Worm (Caenorhabditis elegans) whole organism, L4 larva: Measurements from ENCODE around the gene D1044.6.

Experiments used
- D1046.2 ChIP-seq: fragments of 200-800 bp; sonication (Bioruptor generic); IDR thresholded peaks from 2 replicates; pipeline ENCODE4 v1.3.6; 2022; ENCODE audit warnings: missing genetic modification characterization, missing compliant biosample characterization
- F44E2.7 ChIP-seq: fragments of 200-800 bp; sonication (Bioruptor generic); IDR thresholded peaks from 2 replicates; pipeline ENCODE4 v2.1.2; 2022; ENCODE audit warnings: missing genetic modification characterization, missing compliant biosample characterization
- T20F7.1 ChIP-seq: fragments of 200-800 bp; sonication (Bioruptor generic); optimal IDR thresholded peaks from 2 replicates; lab custom pipeline; 2018; ENCODE audit warnings: mild to moderate bottlenecking, missing genetic modification characterization, missing compliant biosample characterization
- Y105C5A.15 ChIP-seq: fragments of 200-800 bp; sonication (Bioruptor generic); IDR thresholded peaks from 2 replicates; pipeline ENCODE4 v1.3.6; 2022; ENCODE audit warnings: missing genetic modification characterization, missing compliant biosample characterization
- Y48G9A.11 ChIP-seq: fragments of 200-800 bp; sonication (Bioruptor generic); IDR thresholded peaks from 2 replicates; pipeline ENCODE4 v1.3.6; 2022; ENCODE audit warnings: missing genetic modification reagents, missing genetic modification characterization, missing compliant biosample characterization
- Y5F2A.4 ChIP-seq: fragments of 200-800 bp; sonication (Bioruptor generic); optimal IDR thresholded peaks from 2 replicates; lab custom pipeline; 2018; ENCODE audit warnings: mild to moderate bottlenecking, missing genetic modification characterization, missing compliant biosample characterization
- ZK337.2 ChIP-seq: fragments of 200-800 bp; sonication (Bioruptor generic); IDR thresholded peaks from 2 replicates; pipeline ENCODE4 v1.3.6; 2022; ENCODE audit warnings: missing genetic modification reagents, missing genetic modification characterization, missing compliant biosample characterization
- aly-2 ChIP-seq: sonication (generic microtip); optimal IDR thresholded peaks from 2 replicates; lab custom pipeline; 2018; ENCODE audit warnings: missing biosample characterization, missing genetic modification characterization
- ama-1 ChIP-seq: fragments of 150-350 bp; optimal IDR thresholded peaks from 2 replicates; lab custom pipeline; 2014; ENCODE audit warnings: inconsistent platforms, mixed read lengths
- attf-4 ChIP-seq: sonication (generic microtip); optimal IDR thresholded peaks from 3 replicates; lab custom pipeline; 2017; ENCODE audit warnings: missing biosample characterization, missing genetic modification characterization
- ceh-32 ChIP-seq: sonication (generic microtip); optimal IDR thresholded peaks from 2 replicates; lab custom pipeline; 2016; ENCODE audit warnings: mild to moderate bottlenecking, missing genetic modification characterization, missing compliant biosample characterization; ENCODE audit not compliant: poor library complexity
- ceh-44 ChIP-seq: fragments of 200-800 bp; sonication (Bioruptor generic); IDR thresholded peaks from 2 replicates; pipeline ENCODE4 v1.3.6; 2022; ENCODE audit warnings: missing genetic modification reagents, missing genetic modification characterization, missing compliant biosample characterization
- ceh-62 ChIP-seq: sonication (generic microtip); optimal IDR thresholded peaks from 2 replicates; lab custom pipeline; 2017; ENCODE audit warnings: missing biosample characterization, missing genetic modification characterization
- cey-2 ChIP-seq: sonication (generic microtip); optimal IDR thresholded peaks from 3 replicates; lab custom pipeline; 2017; ENCODE audit warnings: missing genetic modification characterization, mild to moderate bottlenecking, missing compliant biosample characterization, antibody characterized with exemption, borderline replicate concordance; ENCODE audit not compliant: insufficient read depth
- ctbp-1 ChIP-seq: fragments of 200-800 bp; sonication (Bioruptor generic); IDR thresholded peaks from 2 replicates; pipeline ENCODE4 v1.3.6; 2022; ENCODE audit warnings: missing genetic modification reagents, missing genetic modification characterization, missing compliant biosample characterization
- daf-12 ChIP-seq: fragments of 150-350 bp; optimal IDR thresholded peaks from 2 replicates; lab custom pipeline; 2014; ENCODE audit warnings: missing biosample characterization, missing genetic modification reagents, missing genetic modification characterization
- daf-8 ChIP-seq: fragments of 200-800 bp; sonication (Bioruptor generic); IDR thresholded peaks from 2 replicates; pipeline ENCODE4 v1.3.6; 2022; ENCODE audit warnings: missing genetic modification characterization, missing compliant biosample characterization
- dmd-6 ChIP-seq: fragments of 200-800 bp; sonication (Bioruptor generic); IDR thresholded peaks from 2 replicates; pipeline ENCODE4 v1.3.6; 2022; ENCODE audit warnings: missing genetic modification reagents, missing genetic modification characterization, missing compliant biosample characterization
- dmd-9 ChIP-seq: fragments of 200-800 bp; sonication (Bioruptor generic); IDR thresholded peaks from 2 replicates; pipeline ENCODE4 v1.3.6; 2022; ENCODE audit warnings: missing genetic modification reagents, missing genetic modification characterization, missing compliant biosample characterization
- dpl-1 ChIP-seq: fragments of 150-350 bp; optimal IDR thresholded peaks from 2 replicates; lab custom pipeline; 2014; ENCODE audit warnings: missing biosample characterization, missing genetic modification reagents, missing genetic modification characterization
- duxl-1 ChIP-seq: sonication (generic microtip); optimal IDR thresholded peaks from 2 replicates; lab custom pipeline; 2016; ENCODE audit warnings: mild to moderate bottlenecking, missing genetic modification characterization, moderate library complexity, missing compliant biosample characterization; ENCODE audit not compliant: poor library complexity
- fos-1 ChIP-seq: fragments of 150-350 bp; optimal IDR thresholded peaks from 2 replicates; lab custom pipeline; 2014; ENCODE audit warnings: missing biosample characterization, missing genetic modification characterization
- hlh-11 ChIP-seq: fragments of 200-800 bp; sonication (Bioruptor generic); optimal IDR thresholded peaks from 2 replicates; lab custom pipeline; 2018; ENCODE audit warnings: mild to moderate bottlenecking, missing genetic modification characterization, missing compliant biosample characterization
- lim-7 ChIP-seq: fragments of 200-800 bp; sonication (Bioruptor generic); IDR thresholded peaks from 2 replicates; pipeline ENCODE4 v1.3.6; 2022; ENCODE audit warnings: missing genetic modification characterization, missing compliant biosample characterization
- lin-29 ChIP-seq: fragments of 200-800 bp; sonication (Bioruptor generic); IDR thresholded peaks from 2 replicates; pipeline ENCODE4 v1.3.6; 2022; ENCODE audit warnings: missing genetic modification reagents, missing genetic modification characterization, missing compliant biosample characterization
- lin-38 ChIP-seq: fragments of 200-800 bp; sonication (Bioruptor generic); IDR thresholded peaks from 2 replicates; pipeline ENCODE4 v1.3.6; 2022; ENCODE audit warnings: missing genetic modification reagents, missing genetic modification characterization, missing compliant biosample characterization
- lin-39 ChIP-seq: fragments of 150-350 bp; optimal IDR thresholded peaks from 2 replicates; lab custom pipeline; 2014; ENCODE audit warnings: missing biosample characterization, missing genetic modification reagents, missing genetic modification characterization
- madf-5 ChIP-seq, 2 experiments: fragments of 200-800 bp; sonication (Bioruptor generic); IDR thresholded peaks; 2 replicates each; pipeline ENCODE4 v1.3.6; 2022; ENCODE audit warnings: missing compliant biosample characterization in 2 of 2, missing genetic modification characterization in 2 of 2
- mxl-3 ChIP-seq: fragments of 200-800 bp; sonication (Bioruptor generic); optimal IDR thresholded peaks from 2 replicates; lab custom pipeline; 2018; ENCODE audit warnings: mild to moderate bottlenecking, missing genetic modification characterization, missing compliant biosample characterization
- nhr-10 ChIP-seq: fragments of 150-350 bp; optimal IDR thresholded peaks from 2 replicates; lab custom pipeline; 2014; ENCODE audit warnings: missing biosample characterization, missing genetic modification characterization
- nhr-11 ChIP-seq: fragments of 150-350 bp; optimal IDR thresholded peaks from 2 replicates; lab custom pipeline; 2014; ENCODE audit warnings: missing biosample characterization, missing genetic modification characterization
- nhr-237 ChIP-seq: sonication (generic microtip); optimal IDR thresholded peaks from 2 replicates; lab custom pipeline; 2017; ENCODE audit warnings: missing biosample characterization, missing genetic modification characterization
- nhr-42 ChIP-seq: fragments of 200-800 bp; sonication (Bioruptor generic); IDR thresholded peaks from 2 replicates; pipeline ENCODE4 v1.3.6; 2022; ENCODE audit warnings: missing genetic modification characterization, missing compliant biosample characterization
- nhr-6 ChIP-seq: fragments of 150-350 bp; optimal IDR thresholded peaks from 2 replicates; lab custom pipeline; 2014; ENCODE audit warnings: missing biosample characterization, missing genetic modification characterization
- nhr-77 ChIP-seq: fragments of 150-350 bp; optimal IDR thresholded peaks from 2 replicates; lab custom pipeline; 2014; ENCODE audit warnings: missing biosample characterization, missing genetic modification characterization
- pha-4 ChIP-seq, 2 experiments: fragments of 150-350 bp in 1 of 2; fragments of 200-800 bp in 1 of 2; sonication (Bioruptor generic) in 1 of 2; IDR thresholded peaks in 1 of 2; optimal IDR thresholded peaks in 1 of 2; 2 replicates each; pipeline versions ENCODE4 v1.3.6 to Lab custom; 2014 to 2022; ENCODE audit warnings: missing genetic modification characterization in 2 of 2, missing genetic modification reagents in 2 of 2, missing biosample characterization in 1 of 2, missing compliant biosample characterization in 1 of 2
- rbr-2 ChIP-seq: sonication (generic microtip); optimal IDR thresholded peaks from 2 replicates; lab custom pipeline; 2016; ENCODE audit warnings: missing genotype, missing genetic modification characterization, missing compliant biosample characterization
- set-16 ChIP-seq: fragments of 200-800 bp; sonication (Bioruptor generic); IDR thresholded peaks from 2 replicates; pipeline ENCODE4 v1.3.6; 2022; ENCODE audit warnings: missing genetic modification reagents, missing genetic modification characterization, missing compliant biosample characterization
- snpc-4 ChIP-seq: fragments of 150-350 bp; optimal IDR thresholded peaks from 2 replicates; lab custom pipeline; 2014; ENCODE audit warnings: missing biosample characterization, missing genetic modification characterization
- spr-3 ChIP-seq: fragments of 200-800 bp; sonication (Bioruptor generic); optimal IDR thresholded peaks from 2 replicates; lab custom pipeline; 2018; ENCODE audit warnings: mild to moderate bottlenecking, missing genetic modification characterization, missing compliant biosample characterization
- unc-130 ChIP-seq: sonication (generic microtip); optimal IDR thresholded peaks from 2 replicates; lab custom pipeline; 2016; ENCODE audit warnings: missing genetic modification reagents, missing genetic modification characterization, missing compliant biosample characterization
- unc-39 ChIP-seq: sonication (generic microtip); optimal IDR thresholded peaks from 2 replicates; lab custom pipeline; 2017; ENCODE audit warnings: missing biosample characterization, missing genetic modification characterization
- unc-62 ChIP-seq, 3 experiments: fragments of 150-350 bp in 1 of 3; sonication (generic microtip); optimal IDR thresholded peaks in 2 of 3; peaks in 1 of 3; 1 replicate in 1 of 3; 2 replicates in 2 of 3; lab custom pipeline; 2014 to 2017; ENCODE audit warnings: missing biosample characterization in 3 of 3, missing genetic modification characterization in 3 of 3, missing genetic modification reagents in 3 of 3, missing genotype in 1 of 3
- zip-11 ChIP-seq: fragments of 200-800 bp; sonication (Bioruptor generic); IDR thresholded peaks from 2 replicates; pipeline ENCODE4 v1.3.6; 2022; ENCODE audit warnings: missing genetic modification characterization, missing compliant biosample characterization
- ztf-11 ChIP-seq: fragments of 150-350 bp; optimal IDR thresholded peaks from 2 replicates; lab custom pipeline; 2014; ENCODE audit warnings: missing biosample characterization, missing genetic modification characterization
- ztf-7 ChIP-seq: fragments of 150-350 bp; optimal IDR thresholded peaks from 2 replicates; lab custom pipeline; 2014; ENCODE audit warnings: missing biosample characterization, missing genetic modification characterization

Gene D1044.6

DNA sequence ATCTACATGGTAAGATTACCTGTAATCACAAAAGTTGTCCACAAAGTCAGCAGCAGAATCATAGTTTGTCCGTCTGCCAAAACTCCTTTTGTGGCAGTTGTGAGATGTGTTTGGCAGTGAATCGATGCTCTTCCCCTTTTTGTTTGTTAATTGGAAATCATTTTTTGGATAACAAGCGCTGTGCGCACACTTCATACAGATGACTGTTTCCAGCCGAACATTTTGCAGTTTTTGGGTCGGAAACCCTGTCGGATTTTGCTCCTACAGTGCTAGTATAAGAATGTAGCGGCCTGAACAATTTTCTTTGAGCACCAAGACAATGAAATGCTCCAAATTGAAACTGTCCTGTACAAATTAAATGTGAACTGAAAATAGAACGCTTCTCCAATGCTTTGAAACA lies 34.3 kb downstream of the D1044.6 start, which contains the start of gene D1044.7:
D1044.7 (minus strand) TSS at position 101 of the 400 bp plus-strand sequence.
- no peak for TF ChIP-seq unc-39
- peak in 1 of 2 experiments; percentile 63 for TF ChIP-seq unc-62 (GFP tag; optimal IDR thresholded peaks at IDR 0.05 in 1 of 2; lab: Kevin White, UChicago)
- TF ChIP-seq unc-62 (tag; optimal IDR thresholded peaks at IDR 0.05; lab: Kevin White, UChicago), result no peak

DNA sequence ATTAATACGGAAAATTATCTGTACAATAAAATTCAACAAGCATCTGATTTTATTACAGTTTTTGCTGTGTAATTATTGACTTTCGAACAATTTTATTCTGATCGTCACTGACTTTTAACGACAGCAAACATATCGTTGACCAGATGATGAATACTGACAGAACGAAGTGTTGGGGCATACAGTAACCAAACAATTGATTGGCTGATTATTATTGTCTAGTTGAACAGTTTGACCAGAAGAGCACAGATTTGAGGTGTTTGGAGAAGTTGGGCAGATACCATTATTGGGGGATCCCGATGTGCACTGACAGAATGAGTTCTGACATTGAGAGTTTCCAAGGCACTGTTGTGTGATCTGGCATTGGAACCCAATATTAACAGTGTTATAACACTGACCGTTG lies 36.0 kb downstream of the D1044.6 start:
- TF ChIP-seq dpl-1 (GFP tag; lab: Kevin White, UChicago) (no peak), lin-39 (tag; lab: Kevin White, UChicago) (no peak), set-16 (GFP tag; lab: Robert Waterston, UW) (no peak), ztf-7 (no peak), lin-38 (GFP tag; lab: Robert Waterston, UW) (no peak), Y48G9A.11 (GFP tag; lab: Robert Waterston, UW) (no peak), pha-4 (GFP tag; IDR thresholded peaks at IDR 0.05; lab: Robert Waterston, UW) (no peak), pha-4 (tag; optimal IDR thresholded peaks at IDR 0.05; lab: Kevin White, UChicago) (no peak), Y105C5A.15 (no peak), nhr-237 (no peak), rbr-2 (tag; lab: Kevin White, UChicago) (no peak), ceh-32 (tag; lab: Kevin White, UChicago) (no peak), cey-2 (tag; lab: Kevin White, UChicago) (no peak)

DNA sequence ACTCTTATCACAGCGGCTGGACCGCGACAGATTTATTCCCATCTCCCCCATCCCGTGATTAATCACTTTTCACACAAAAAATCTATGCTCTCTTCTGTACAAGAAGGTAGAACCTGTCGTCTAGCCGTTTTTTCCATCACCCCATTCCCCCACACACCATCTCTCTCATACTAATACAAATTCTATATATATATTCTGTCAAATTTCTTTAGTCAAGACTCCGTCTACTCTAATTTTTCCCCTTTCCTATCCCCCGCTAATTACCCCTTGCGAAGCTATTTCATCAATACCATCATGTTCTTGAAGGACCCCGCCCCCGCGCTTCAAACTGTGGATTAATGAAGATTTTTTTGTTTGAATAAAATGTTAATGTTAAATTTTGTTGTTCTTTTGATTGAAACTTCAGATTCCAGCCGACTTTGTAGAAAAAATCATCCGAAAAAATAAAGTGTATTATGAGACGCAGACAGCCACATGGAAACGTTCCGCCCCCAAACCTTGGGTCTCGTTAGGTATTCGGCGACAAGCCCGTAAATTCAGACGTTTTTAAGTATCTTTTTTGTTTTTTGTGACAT lies 36.9 kb downstream of the D1044.6 start:
- peak; percentile 7; the same call in 1 of the 2 replicates for TF ChIP-seq dmd-6 (GFP tag; lab: Robert Waterston, UW)
- TF ChIP-seq daf-12 (tag; lab: Kevin White, UChicago), result no peak
- no peak for TF ChIP-seq ceh-62 (tag; lab: Kevin White, UChicago)
- no peak for TF ChIP-seq duxl-1
- TF ChIP-seq T20F7.1, result peak; percentile 67
- TF ChIP-seq madf-5 (GFP tag; IDR thresholded peaks at IDR 0.05; lab: Robert Waterston, UW), result no peak
- no peak for TF ChIP-seq mxl-3 (GFP tag; lab: Kevin White, UChicago)
- no peak for TF ChIP-seq lin-29 (GFP tag; lab: Robert Waterston, UW)
- no peak for TF ChIP-seq nhr-6 (tag; lab: Kevin White, UChicago)
- TF ChIP-seq unc-130, result no peak
- TF ChIP-seq F44E2.7 (GFP tag; lab: Robert Waterston, UW), result no peak
- no peak for TF ChIP-seq Y105C5A.15
- peak; percentile 50; the same call in 1 of the 2 replicates for TF ChIP-seq dmd-9
- TF ChIP-seq ztf-11 (tag; lab: Kevin White, UChicago), result no peak
- TF ChIP-seq rbr-2 (tag; lab: Kevin White, UChicago), result peak; percentile 4
- TF ChIP-seq ctbp-1, result no peak
- TF ChIP-seq aly-2 (tag; lab: Kevin White, UChicago), result no peak
- no peak for TF ChIP-seq spr-3 (GFP tag; lab: Kevin White, UChicago)
- TF ChIP-seq Y5F2A.4 (GFP tag; lab: Kevin White, UChicago), result no peak
- TF ChIP-seq unc-62 (GFP tag; optimal IDR thresholded peaks at IDR 0.05 in 1 of 2; lab: Kevin White, UChicago), result no peak
- no peak for TF ChIP-seq unc-62 (tag; optimal IDR thresholded peaks at IDR 0.05; lab: Kevin White, UChicago)
- TF ChIP-seq D1046.2, result no peak
- peak; percentile 43; the same call in 1 of the 2 replicates for TF ChIP-seq lim-7 (GFP tag; lab: Robert Waterston, UW)
- TF ChIP-seq nhr-77, result no peak
- TF ChIP-seq ama-1 (lab: Kevin White, UChicago), result peak; percentile 86
- TF ChIP-seq nhr-11 (tag; lab: Kevin White, UChicago), result no peak
- TF ChIP-seq hlh-11 (tag; lab: Kevin White, UChicago), result peak; percentile 18
- no peak for TF ChIP-seq zip-11
- no peak for TF ChIP-seq ceh-44 (GFP tag; lab: Robert Waterston, UW)
- TF ChIP-seq attf-4 (tag; lab: Kevin White, UChicago), result no peak
- no peak for TF ChIP-seq daf-8
- no peak for TF ChIP-seq snpc-4 (tag; lab: Kevin White, UChicago)
- no peak for TF ChIP-seq set-16 (GFP tag; lab: Robert Waterston, UW)
- peak; percentile 76 for TF ChIP-seq nhr-10 (tag; lab: Kevin White, UChicago)
- TF ChIP-seq nhr-42 (GFP tag; lab: Robert Waterston, UW), result peak; percentile 27; the same call in 1 of the 2 replicates
- TF ChIP-seq fos-1 (tag; lab: Kevin White, UChicago), result no peak
- no peak; the same call in 1 of the 2 replicates for TF ChIP-seq ZK337.2
